Fruit fly (Drosophila melanogaster): ENCODE data around the gene gudu.

gudu gene

dm6 chr2L:7434737-7435356, 46.5 kb downstream of the gudu start (continued):
- TF ChIP-seq CG17802 (tag; optimal IDR thresholded peaks at IDR 0.05) (no peak), dm (GFP tag; optimal IDR thresholded peaks at IDR 0.05) (no peak), CG13624 (GFP tag; optimal IDR thresholded peaks at IDR 0.05) (no peak), cas (GFP tag; IDR thresholded peaks at IDR 0.05) (0 out of 2 replicates have a peak, but pooled peaks have one; percentile 26), CG15269 (tag; optimal IDR thresholded peaks at IDR 0.05) (peak; percentile 64), MTF-1 (GFP tag; optimal IDR thresholded peaks at IDR 0.05; ENCODE audit: borderline replicate concordance) (no peak), chn (GFP tag; optimal IDR thresholded peaks at IDR 0.05) (no peak), ftz-f1 (GFP tag; optimal IDR thresholded peaks at IDR 0.05) (no peak), Doc3 (GFP tag; IDR thresholded peaks at IDR 0.05; ENCODE audit: partially characterized antibody) (no peak), CG15011 (GFP tag; optimal IDR thresholded peaks at IDR 0.05) (no peak), ssp (GFP tag; IDR thresholded peaks at IDR 0.05) (no peak), Dll (GFP tag; IDR thresholded peaks at IDR 0.05; ENCODE audit: partially characterized antibody) (no peak), Dip3 (GFP tag; optimal IDR thresholded peaks at IDR 0.05) (no peak), Hr51 (GFP tag; optimal IDR thresholded peaks at IDR 0.05) (peak in 1 of 2 experiments; percentile 28), CG10431 (GFP tag; optimal IDR thresholded peaks at IDR 0.05) (no peak), CG12219 (GFP tag; optimal IDR thresholded peaks at IDR 0.05) (peak; percentile 9), gro (GFP tag; optimal IDR thresholded peaks at IDR 0.05) (no peak), Nf-YC (tag; optimal IDR thresholded peaks at IDR 0.05) (no peak), tgo (GFP tag; IDR thresholded peaks at IDR 0.05) (peak; percentile 64; the same call in 2 of the 3 replicates), CG17328 (GFP tag; IDR thresholded peaks at IDR 0.05) (peak; percentile 49; the same call in 1 of the 2 replicates), az2 (GFP tag; optimal IDR thresholded peaks at IDR 0.05) (no peak), CG4820 (GFP tag; optimal IDR thresholded peaks at IDR 0.05) (no peak), CG2678 (tag; optimal IDR thresholded peaks at IDR 0.05) (peak; percentile 66), Bteb2 (GFP tag; optimal IDR thresholded peaks at IDR 0.05) (no peak), en (GFP tag; optimal IDR thresholded peaks at IDR 0.05) (no peak), Hr3 (GFP tag; optimal IDR thresholded peaks at IDR 0.05) (no peak), slou (GFP tag; optimal IDR thresholded peaks at IDR 0.05) (no peak), CrebB (tag; optimal IDR thresholded peaks at IDR 0.05) (peak; percentile 29), Stat92E (GFP tag; optimal IDR thresholded peaks at IDR 0.05) (no peak), fd64A (GFP tag; optimal IDR thresholded peaks at IDR 0.05) (no peak), Doc2 (GFP tag; IDR thresholded peaks at IDR 0.05) (no peak), Ada2b (GFP tag; IDR thresholded peaks at IDR 0.05) (peak; percentile 50), Kr (GFP tag; optimal IDR thresholded peaks at IDR 0.05) (no peak), CG31441 (GFP tag; IDR thresholded peaks at IDR 0.05) (0 out of 2 replicates have a peak, but pooled peaks have one; percentile 15), CG14441 (GFP tag; IDR thresholded peaks at IDR 0.05) (peak; percentile 56; the same call in 1 of the 2 replicates), CG4854 (GFP tag; optimal IDR thresholded peaks at IDR 0.05) (no peak), CG30403 (GFP tag; optimal IDR thresholded peaks at IDR 0.05) (peak; percentile 27), ap (GFP tag; IDR thresholded peaks at IDR 0.05) (0 out of 2 replicates have a peak, but pooled peaks have one; percentile 22), CG5953 (GFP tag; IDR thresholded peaks at IDR 0.05) (no peak), sc (optimal IDR thresholded peaks at IDR 0.05) (no peak), sc (GFP tag; optimal IDR thresholded peaks at IDR 0.05) (no peak), run (tag; optimal IDR thresholded peaks at IDR 0.05) (no peak), ci (GFP tag; IDR thresholded peaks at IDR 0.05) (no peak), vvl (GFP tag; IDR thresholded peaks at IDR 0.05) (peak; percentile 78), BtbVII (GFP tag; optimal IDR thresholded peaks at IDR 0.05) (peak; percentile 34), sisA (GFP tag; IDR thresholded peaks at IDR 0.05) (peak; percentile 43), bowl (GFP tag; IDR thresholded peaks at IDR 0.05) (0 out of 2 replicates have a peak, but pooled peaks have one; percentile 32), CG2199 (GFP tag; IDR thresholded peaks at IDR 0.05) (no peak), CG11085 (GFP tag; IDR thresholded peaks at IDR 0.05) (peak; percentile 37; the same call in 1 of the 2 replicates), CG6765 (GFP tag; optimal IDR thresholded peaks at IDR 0.05) (peak; percentile 2)

Measured in whole organism, embryonic.